Worm (Caenorhabditis elegans): Measurements from ENCODE around the gene mstr-2.

ce11 chrIII:4481787-4482186, 12.9 kb downstream of the mstr-2 start:
- no peak for TF ChIP-seq swsn-7 (tag; optimal IDR thresholded peaks at IDR 0.05)
- TF ChIP-seq unc-130 (tag; optimal IDR thresholded peaks at IDR 0.05), result no peak
- no peak for TF ChIP-seq nhr-237 (tag; optimal IDR thresholded peaks at IDR 0.05)
- TF ChIP-seq ces-1 (GFP tag; optimal IDR thresholded peaks at IDR 0.05), result no peak
- no peak for TF ChIP-seq hpl-2 (GFP tag; optimal IDR thresholded peaks at IDR 0.05)
- no peak for TF ChIP-seq nhr-71 (tag; optimal IDR thresholded peaks at IDR 0.05)
- no peak for TF ChIP-seq ceh-8 (GFP tag; optimal IDR thresholded peaks at IDR 0.05)
- no peak for TF ChIP-seq fkh-4 (tag; optimal IDR thresholded peaks at IDR 0.05; ENCODE audit: borderline replicate concordance)
- TF ChIP-seq mdl-1 (tag; optimal IDR thresholded peaks at IDR 0.05), result no peak
- TF ChIP-seq nhr-11 (tag; optimal IDR thresholded peaks at IDR 0.05), result no peak
- no peak for TF ChIP-seq nhr-76 (tag; optimal IDR thresholded peaks at IDR 0.05)
- no peak for TF ChIP-seq C16A3.4 (tag; optimal IDR thresholded peaks at IDR 0.05)

Data from whole organism, L1 larva.